Fruit fly (Drosophila melanogaster) Kc167 (cell line): ENCODE data around the gene CG4210.

Source experiments
- Myc ChIP-seq: fragments of >200 bp; optimal IDR thresholded peaks from 2 replicates; lab custom pipeline; 2017; ENCODE audit warnings: missing external identifiers
- Sin3A ChIP-seq: fragments of >200 bp; optimal IDR thresholded peaks from 2 replicates; lab custom pipeline; 2018; ENCODE audit warnings: missing external identifiers
- h ChIP-seq: fragments of >200 bp; optimal IDR thresholded peaks from 3 replicates; lab custom pipeline; 2018; ENCODE audit warnings: missing external identifiers
- psq ChIP-seq: fragments of >200 bp; optimal IDR thresholded peaks from 2 replicates; lab custom pipeline; 2017; ENCODE audit warnings: missing external identifiers
- ttk ChIP-seq: sonication (Bioruptor generic); optimal IDR thresholded peaks from 2 replicates; lab custom pipeline; 2017; ENCODE audit warnings: missing external identifiers

dm6 chr3R:15249037-15249436 is 35.3 kb downstream of the CG4210 start, which contains the start of gene Amt:
- TF ChIP-seq h (lab: Kevin White, UChicago) = no peak
- no peak for TF ChIP-seq Sin3A (lab: Kevin White, UChicago)
- no peak for TF ChIP-seq ttk
- no peak for TF ChIP-seq Myc (lab: Kevin White, UChicago)
- no peak for TF ChIP-seq psq (lab: Kevin White, UChicago)
